Fruit fly (Drosophila melanogaster): ENCODE results near the gene CG42729.

- TF ChIP-seq CG12605 (GFP tag; IDR thresholded peaks at IDR 0.05) (no peak), CG8301 (tag; optimal IDR thresholded peaks at IDR 0.05) (no peak), CG10348 (GFP tag; IDR thresholded peaks at IDR 0.05) (no peak), D1 (tag; optimal IDR thresholded peaks at IDR 0.05) (no peak), Ets98B (GFP tag; IDR thresholded peaks at IDR 0.05) (no peak), rn (GFP tag; IDR thresholded peaks at IDR 0.05) (no peak), fd96Ca (GFP tag; IDR thresholded peaks at IDR 0.05) (no peak), CG8159 (tag; optimal IDR thresholded peaks at IDR 0.05) (no peak)
Observed at dm6 chr3L:15536550-15536949, 9.2 kb upstream of the CG42729 start.

Measured in whole organism, pupa.